Worm (Caenorhabditis elegans): ENCODE measurements around the gene C54D10.10.
A peak's percentile ranks its signal among the peaks of the same experiment; 100 is the strongest.

The C54D10.10 gene

DNA sequence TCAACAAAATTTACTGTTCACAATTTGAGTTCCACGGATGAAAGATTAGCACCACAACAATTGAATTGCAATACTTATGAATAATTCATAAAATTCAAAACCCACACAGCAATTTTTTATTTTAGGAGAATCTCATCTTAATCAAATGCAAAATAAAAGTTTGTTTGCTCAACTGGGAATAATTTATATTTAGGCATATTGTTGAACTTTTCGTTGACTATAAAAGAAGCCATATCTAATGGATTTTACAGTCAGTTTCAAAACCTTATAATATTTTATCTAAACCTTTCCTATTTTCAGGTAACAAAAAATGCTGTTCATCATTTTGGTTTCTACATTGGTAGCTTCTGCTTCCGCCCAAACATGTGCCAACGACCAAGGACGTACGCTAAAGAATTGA, 31.5 kb downstream of the C54D10.10 start, which contains the start of gene C54D10.3:
C54D10.3 (plus strand) TSS at position 301 of the 400 bp plus-strand sequence.
- no peak for TF ChIP-seq nhr-237 (tag; optimal IDR thresholded peaks at IDR 0.05)
- no peak for TF ChIP-seq ceh-16 (tag; optimal IDR thresholded peaks at IDR 0.05)
- TF ChIP-seq egl-27 (tag; optimal IDR thresholded peaks at IDR 0.05), result no peak
- no peak for TF ChIP-seq lin-11 (tag; optimal IDR thresholded peaks at IDR 0.05)
- TF ChIP-seq lin-39 (tag; optimal IDR thresholded peaks at IDR 0.05), result no peak
- no peak for TF ChIP-seq mdl-1 (tag; optimal IDR thresholded peaks at IDR 0.05)
- no peak for TF ChIP-seq gmeb-1 (tag; optimal IDR thresholded peaks at IDR 0.05)
- no peak for TF ChIP-seq ceh-82 (tag; optimal IDR thresholded peaks at IDR 0.05)
- no peak for TF ChIP-seq ama-1 (optimal IDR thresholded peaks at IDR 0.05)
- no peak for TF ChIP-seq nhr-21 (tag; optimal IDR thresholded peaks at IDR 0.05)
- TF ChIP-seq nhr-23 (tag; optimal IDR thresholded peaks at IDR 0.05), result no peak
- no peak for TF ChIP-seq elt-3 (tag; optimal IDR thresholded peaks at IDR 0.05)
- no peak for TF ChIP-seq lin-13 (GFP tag; optimal IDR thresholded peaks at IDR 0.05)
- no peak for TF ChIP-seq unc-62 (GFP tag; optimal IDR thresholded peaks at IDR 0.05)
- TF ChIP-seq nhr-6 (tag; optimal IDR thresholded peaks at IDR 0.05), result no peak
- no peak for TF ChIP-seq dmd-4 (tag; optimal IDR thresholded peaks at IDR 0.05)
- no peak for TF ChIP-seq F13H6.1 (tag; optimal IDR thresholded peaks at IDR 0.05)
- no peak for TF ChIP-seq zag-1 (tag; optimal IDR thresholded peaks at IDR 0.05)
- TF ChIP-seq unc-55 (GFP tag; optimal IDR thresholded peaks at IDR 0.05), result no peak

DNA sequence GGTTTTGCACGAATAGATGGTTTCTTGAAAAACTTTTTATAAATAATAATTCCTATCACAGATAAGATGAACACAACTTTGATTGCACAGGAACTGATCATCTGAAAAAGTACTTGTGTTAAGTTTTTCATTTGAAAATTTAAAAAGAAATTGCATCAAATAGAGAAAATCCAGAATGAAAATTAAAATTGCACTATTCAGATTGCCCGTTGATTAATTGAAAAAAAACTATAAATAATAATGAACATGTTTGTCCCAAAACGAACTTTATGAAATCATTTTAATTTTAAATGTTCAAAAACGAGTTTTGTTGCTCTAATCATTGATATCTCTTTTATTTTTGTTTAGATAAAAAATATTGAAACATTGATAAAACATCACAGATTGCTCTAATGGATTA, 32.5 kb downstream of the C54D10.10 start, which contains the start of gene cdr-3:
cdr-3 (minus strand) TSS at position 101 of the 400 bp plus-strand sequence.
- TF ChIP-seq peb-1 (tag; optimal IDR thresholded peaks at IDR 0.05), result no peak
- TF ChIP-seq unc-55 (GFP tag; optimal IDR thresholded peaks at IDR 0.05), result no peak
- no peak for TF ChIP-seq R02D3.7 (tag; optimal IDR thresholded peaks at IDR 0.05)
- no peak for TF ChIP-seq C34F6.9 (tag; optimal IDR thresholded peaks at IDR 0.05)
- no peak for TF ChIP-seq ztf-1 (GFP tag; conservative IDR thresholded peaks at IDR 0.05)
- no peak for TF ChIP-seq nhr-10 (tag; optimal IDR thresholded peaks at IDR 0.05)
- no peak for TF ChIP-seq fos-1 (tag; optimal IDR thresholded peaks at IDR 0.05)
- TF ChIP-seq lin-13 (GFP tag; optimal IDR thresholded peaks at IDR 0.05), result no peak
- no peak for TF ChIP-seq elt-3 (tag; optimal IDR thresholded peaks at IDR 0.05)
- no peak for TF ChIP-seq blmp-1 (tag; optimal IDR thresholded peaks at IDR 0.05; ENCODE audit: insufficient read depth)
- no peak for TF ChIP-seq crh-2 (tag; optimal IDR thresholded peaks at IDR 0.05)

DNA sequence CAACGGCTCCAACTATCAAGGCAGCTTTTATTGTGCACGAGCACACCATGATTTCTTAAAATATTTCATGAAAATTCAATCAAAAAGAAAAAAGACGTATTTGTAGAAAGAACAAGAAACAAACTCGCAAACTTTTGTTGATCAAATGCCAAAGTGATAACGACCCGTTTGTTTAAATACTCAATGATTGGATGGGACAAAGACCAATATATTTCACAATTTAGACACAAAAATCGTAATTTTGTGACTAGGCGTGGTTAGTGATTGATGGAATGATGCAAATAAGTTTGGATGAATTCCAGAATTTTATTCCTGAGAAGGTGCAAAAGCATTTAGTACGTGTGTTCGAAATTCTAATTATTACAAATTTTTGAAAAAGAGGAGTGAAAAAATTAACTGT, 34.1 kb downstream of the C54D10.10 start, which contains the start of gene cdr-2:
cdr-2 (minus strand) TSS at position 54 of the 400 bp plus-strand sequence.
- TF ChIP-seq skn-1 (tag; optimal IDR thresholded peaks at IDR 0.05) (no peak), nhr-12 (tag; optimal IDR thresholded peaks at IDR 0.05) (no peak), fos-1 (tag; optimal IDR thresholded peaks at IDR 0.05) (peak; percentile 81), sma-9 (GFP tag; optimal IDR thresholded peaks at IDR 0.05) (peak; percentile 63), sma-9 (tag; optimal IDR thresholded peaks at IDR 0.05) (no peak)

- TF ChIP-seq skn-1 (tag; optimal IDR thresholded peaks at IDR 0.05), result peak; percentile 81
- TF ChIP-seq fos-1 (tag; optimal IDR thresholded peaks at IDR 0.05), result peak; percentile 59
- TF ChIP-seq lin-39 (tag; optimal IDR thresholded peaks at IDR 0.05), result no peak
These were observed 35.4 kb downstream of the C54D10.10 start for ce11 chrV:12414362-12414761.

DNA sequence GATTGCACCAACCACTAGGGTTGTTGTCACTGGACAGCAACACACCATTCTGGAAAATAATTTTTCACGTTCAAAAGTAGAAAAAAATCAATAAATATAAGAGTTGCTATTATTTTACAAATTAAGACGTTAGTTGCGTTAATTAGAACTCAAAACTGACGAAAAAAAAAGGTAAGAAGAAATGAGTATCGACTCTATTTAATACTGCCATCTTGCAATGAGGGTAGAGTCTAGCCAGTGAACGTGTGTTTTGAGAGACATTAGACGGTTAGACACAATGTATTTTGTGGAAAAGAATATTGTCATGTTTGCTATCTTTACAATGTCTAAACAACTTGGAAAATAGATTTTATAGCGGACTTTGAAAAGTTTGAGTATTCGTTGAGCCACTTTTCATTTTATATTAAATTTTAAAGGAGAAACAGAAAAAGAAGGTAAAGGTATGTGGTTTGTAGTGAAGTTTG, 36.1 kb downstream of the C54D10.10 start, which contains the start of gene cdr-6:
cdr-6 (minus strand) TSS at position 51 of the 464 bp plus-strand sequence.
- TF ChIP-seq dmd-4 (tag; optimal IDR thresholded peaks at IDR 0.05) (no peak), egl-27 (tag; optimal IDR thresholded peaks at IDR 0.05) (no peak), crh-2 (tag; optimal IDR thresholded peaks at IDR 0.05) (no peak), ztf-4 (tag; optimal IDR thresholded peaks at IDR 0.05) (no peak), sma-9 (GFP tag; optimal IDR thresholded peaks at IDR 0.05) (peak; percentile 65), sma-9 (tag; optimal IDR thresholded peaks at IDR 0.05) (no peak), unc-55 (GFP tag; optimal IDR thresholded peaks at IDR 0.05) (no peak), mbf-1 (tag; optimal IDR thresholded peaks at IDR 0.05) (no peak), nhr-77 (tag; optimal IDR thresholded peaks at IDR 0.05) (no peak), elt-1 (tag; optimal IDR thresholded peaks at IDR 0.05) (no peak), C34F6.9 (tag; optimal IDR thresholded peaks at IDR 0.05) (peak; percentile 32), lsy-2 (tag; optimal IDR thresholded peaks at IDR 0.05) (peak in 1 of 2 experiments; percentile 3), ztf-11 (tag; optimal IDR thresholded peaks at IDR 0.05) (no peak), gmeb-1 (tag; optimal IDR thresholded peaks at IDR 0.05) (no peak), fos-1 (tag; optimal IDR thresholded peaks at IDR 0.05) (peak; percentile 30), nhr-10 (tag; optimal IDR thresholded peaks at IDR 0.05) (no peak), R02D3.7 (tag; optimal IDR thresholded peaks at IDR 0.05) (no peak), F13H6.1 (tag; optimal IDR thresholded peaks at IDR 0.05) (peak; percentile 18), alr-1 (tag; optimal IDR thresholded peaks at IDR 0.05) (no peak)
